4 worm cellular contexts compared by ENCODE assay signal in genomic region chrIII:6072937-6073336, ce11.
TF ChIP-seq lines count a peak whose summit lies in the region.

No protein-coding gene starts in this region.

TF ChIP-seq in whole organism, L3 larva, 47 proteins besides CTCF, POLR2A, EP300 and RAD21:
- TF ChIP-seq nhr-11 (tag; optimal IDR thresholded peaks at IDR 0.05; lab: Kevin White, UChicago) (no peak), fos-1 (tag; optimal IDR thresholded peaks at IDR 0.05; lab: Kevin White, UChicago) (no peak), elt-2 (tag; optimal IDR thresholded peaks at IDR 0.05; lab: Kevin White, UChicago) (no peak), ceh-9 (tag; optimal IDR thresholded peaks at IDR 0.05; lab: Kevin White, UChicago) (no peak), pha-4 (tag; optimal IDR thresholded peaks at IDR 0.05; lab: Kevin White, UChicago) (peak; percentile 8)

TF ChIP-seq in whole organism, L4 larva, 104 proteins besides CTCF, POLR2A, EP300 and RAD21:
- peak; percentile 7 for TF ChIP-seq mep-1 (tag; optimal IDR thresholded peaks at IDR 0.05; lab: Kevin White, UChicago)
- TF ChIP-seq pha-4 (GFP tag; IDR thresholded peaks at IDR 0.05; lab: Robert Waterston, UW) = no peak
- TF ChIP-seq pha-4 (tag; optimal IDR thresholded peaks at IDR 0.05; lab: Kevin White, UChicago) = no peak

TF ChIP-seq in whole organism, late embryonic, 69 proteins besides CTCF, POLR2A, EP300 and RAD21:
- TF ChIP-seq ets-4 (tag; optimal IDR thresholded peaks at IDR 0.05; lab: Kevin White, UChicago) (no peak), pqm-1 (tag; optimal IDR thresholded peaks at IDR 0.05; lab: Kevin White, UChicago) (no peak), ceh-18 (tag; optimal IDR thresholded peaks at IDR 0.05; lab: Kevin White, UChicago) (no peak), pax-1 (tag; optimal IDR thresholded peaks at IDR 0.05; lab: Kevin White, UChicago) (peak; percentile 72)
TF ChIP-seq in whole organism, late embryonic: peak in this region for 1.

TF ChIP-seq in whole organism, mixed stage, embryonic, 35 proteins besides CTCF, POLR2A, EP300 and RAD21:
- TF ChIP-seq ces-1 (GFP tag; optimal IDR thresholded peaks at IDR 0.05; lab: Kevin White, UChicago) (peak; percentile 89), drap-1 (GFP tag; optimal IDR thresholded peaks at IDR 0.05; lab: Kevin White, UChicago) (no peak), lin-32 (GFP tag; optimal IDR thresholded peaks at IDR 0.05; lab: Kevin White, UChicago) (no peak)
